Worm (Caenorhabditis elegans) whole organism, L2 larva: Measurements from ENCODE around the gene ttr-32.

Source experiments
- C34F6.9 ChIP-seq: fragments of 150-350 bp; optimal IDR thresholded peaks from 2 replicates; lab custom pipeline; 2014; ENCODE audit warnings: missing biosample characterization, missing genetic modification characterization
- F13H6.1 ChIP-seq: sonication (generic microtip); optimal IDR thresholded peaks from 2 replicates; lab custom pipeline; 2016; ENCODE audit warnings: missing genetic modification characterization, missing compliant biosample characterization
- Y55F3AM.14 ChIP-seq: fragments of 200-800 bp; sonication (Bioruptor generic); optimal IDR thresholded peaks from 2 replicates; lab custom pipeline; 2018; ENCODE audit warnings: mild to moderate bottlenecking, missing genetic modification characterization, missing compliant biosample characterization
- aly-2 ChIP-seq: fragments of 150-350 bp; optimal IDR thresholded peaks from 2 replicates; lab custom pipeline; 2014; ENCODE audit warnings: missing biosample characterization, missing genetic modification characterization
- blmp-1 ChIP-seq: sonication (generic microtip); optimal IDR thresholded peaks from 2 replicates; lab custom pipeline; 2017; ENCODE audit warnings: missing genetic modification characterization, mild to moderate bottlenecking, missing compliant biosample characterization, antibody characterized with exemption, moderate library complexity; ENCODE audit not compliant: insufficient read depth
- ceh-16 ChIP-seq: fragments of 150-350 bp; optimal IDR thresholded peaks from 2 replicates; lab custom pipeline; 2014; ENCODE audit warnings: missing biosample characterization, missing genetic modification characterization
- crh-2 ChIP-seq: sonication (generic microtip); optimal IDR thresholded peaks from 2 replicates; lab custom pipeline; 2017; ENCODE audit warnings: missing biosample characterization, missing genetic modification characterization
- egl-27 ChIP-seq: sonication (generic microtip); optimal IDR thresholded peaks from 3 replicates; lab custom pipeline; 2017; ENCODE audit warnings: missing biosample characterization, missing genetic modification reagents, missing genetic modification characterization
- elt-1 ChIP-seq: fragments of 150-350 bp; optimal IDR thresholded peaks from 2 replicates; lab custom pipeline; 2014; ENCODE audit warnings: missing biosample characterization, missing genetic modification characterization
- fos-1 ChIP-seq: fragments of 150-350 bp; optimal IDR thresholded peaks from 2 replicates; lab custom pipeline; 2014; ENCODE audit warnings: missing biosample characterization, missing genetic modification characterization
- lin-11 ChIP-seq: fragments of 150-350 bp; sonication (generic microtip); optimal IDR thresholded peaks from 2 replicates; lab custom pipeline; 2014; ENCODE audit warnings: missing biosample characterization, missing genetic modification characterization, inconsistent platforms, mixed read lengths
- lin-13 ChIP-seq: fragments of 150-350 bp; optimal IDR thresholded peaks from 2 replicates; lab custom pipeline; 2014; ENCODE audit warnings: missing biosample characterization, missing genetic modification reagents, missing genetic modification characterization
- lin-39 ChIP-seq: fragments of 150-350 bp; optimal IDR thresholded peaks from 2 replicates; lab custom pipeline; 2014; ENCODE audit warnings: missing biosample characterization, missing genetic modification reagents, missing genetic modification characterization
- lsy-2 ChIP-seq, 2 experiments: fragments of 150-350 bp in 1 of 2; sonication (generic microtip) in 1 of 2; optimal IDR thresholded peaks; 2 replicates each; lab custom pipeline; 2014 to 2017; ENCODE audit warnings: missing biosample characterization in 2 of 2, missing genetic modification characterization in 2 of 2
- mab-5 ChIP-seq: fragments of 150-350 bp; optimal IDR thresholded peaks from 2 replicates; lab custom pipeline; 2014; ENCODE audit warnings: missing biosample characterization, missing genetic modification characterization
- mbf-1 ChIP-seq: sonication (generic microtip); optimal IDR thresholded peaks from 2 replicates; lab custom pipeline; 2017; ENCODE audit warnings: missing biosample characterization, missing genetic modification characterization
- mdl-1 ChIP-seq, 2 experiments: fragments of 150-350 bp in 1 of 2; sonication (generic microtip) in 1 of 2; optimal IDR thresholded peaks; 2 replicates each; lab custom pipeline; 2017; ENCODE audit warnings: missing biosample characterization in 2 of 2, missing genetic modification characterization in 2 of 2
- nhr-10 ChIP-seq: sonication (generic microtip); optimal IDR thresholded peaks from 2 replicates; lab custom pipeline; 2017; ENCODE audit warnings: missing biosample characterization, missing genetic modification characterization
- nhr-11 ChIP-seq: fragments of 150-350 bp; optimal IDR thresholded peaks from 2 replicates; lab custom pipeline; 2014; ENCODE audit warnings: missing biosample characterization, missing genetic modification characterization
- nhr-12 ChIP-seq: fragments of 150-350 bp; optimal IDR thresholded peaks from 2 replicates; lab custom pipeline; 2014; ENCODE audit warnings: missing biosample characterization, missing genetic modification characterization
- nhr-129 ChIP-seq: fragments of 150-350 bp; optimal IDR thresholded peaks from 2 replicates; lab custom pipeline; 2014; ENCODE audit warnings: missing biosample characterization, missing genetic modification characterization
- nhr-21 ChIP-seq: fragments of 150-350 bp; optimal IDR thresholded peaks from 2 replicates; lab custom pipeline; 2014; ENCODE audit warnings: missing biosample characterization, missing genetic modification characterization
- nhr-25 ChIP-seq: fragments of 150-350 bp; sonication (generic microtip); optimal IDR thresholded peaks from 3 replicates; lab custom pipeline; 2014; ENCODE audit warnings: missing biosample characterization, missing genetic modification characterization
- nhr-77 ChIP-seq: fragments of 150-350 bp; optimal IDR thresholded peaks from 2 replicates; lab custom pipeline; 2014; ENCODE audit warnings: missing biosample characterization, missing genetic modification characterization
- sem-4 ChIP-seq: fragments of 150-350 bp; optimal IDR thresholded peaks from 2 replicates; lab custom pipeline; 2014; ENCODE audit warnings: missing biosample characterization, missing genetic modification reagents, missing genetic modification characterization
- sma-9 ChIP-seq, 2 experiments: fragments of 150-350 bp in 1 of 2; sonication (generic microtip) in 1 of 2; optimal IDR thresholded peaks; 2 replicates each; lab custom pipeline; 2014 to 2016; ENCODE audit warnings: missing genetic modification characterization in 2 of 2, mild to moderate bottlenecking in 1 of 2, missing biosample characterization in 1 of 2, missing compliant biosample characterization in 1 of 2, missing genetic modification reagents in 1 of 2, moderate library complexity in 1 of 2
- unc-55 ChIP-seq: fragments of 150-350 bp; sonication (generic microtip); optimal IDR thresholded peaks from 3 replicates; lab custom pipeline; 2014; ENCODE audit warnings: missing biosample characterization, missing genetic modification reagents, missing genetic modification characterization
- unc-62 ChIP-seq: fragments of 150-350 bp; optimal IDR thresholded peaks from 2 replicates; lab custom pipeline; 2014; ENCODE audit warnings: missing biosample characterization, missing genetic modification reagents, missing genetic modification characterization
- ztf-4 ChIP-seq: fragments of 150-350 bp; optimal IDR thresholded peaks from 2 replicates; lab custom pipeline; 2014; ENCODE audit warnings: missing biosample characterization, missing genetic modification characterization

ttr-32 gene

DNA sequence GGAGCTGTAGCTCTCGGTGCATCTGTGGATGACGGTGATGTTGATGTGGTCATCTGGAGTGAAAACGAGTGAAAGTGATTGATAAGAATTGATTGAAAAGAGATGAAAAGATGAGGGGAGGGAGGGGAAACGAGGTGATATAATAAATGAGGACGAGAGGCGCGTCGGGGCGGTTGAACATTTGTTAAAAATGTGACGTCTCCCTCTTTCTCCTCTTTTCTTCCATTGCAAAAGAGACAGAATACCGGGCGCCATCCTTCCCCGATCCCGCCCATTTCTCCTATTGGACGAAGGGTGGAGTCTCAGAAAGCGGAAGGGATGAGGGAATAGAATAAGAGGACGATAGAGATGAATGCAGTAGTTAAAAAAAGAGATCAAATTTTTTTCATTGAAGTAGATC is 31.6 kb upstream of the ttr-32 start:
- TF ChIP-seq lsy-2 (tag; optimal IDR thresholded peaks at IDR 0.05; lab: Kevin White, UChicago) (peak; percentile 46 to 82), C34F6.9 (tag; lab: Kevin White, UChicago) (peak; percentile 22), blmp-1 (tag; lab: Kevin White, UChicago) (peak; percentile 81), crh-2 (tag; lab: Kevin White, UChicago) (peak; percentile 33), mdl-1 (tag; optimal IDR thresholded peaks at IDR 0.05; lab: Kevin White, UChicago) (peak in 1 of 2 experiments; percentile 4), lin-13 (peak; percentile 63), lin-11 (tag; lab: Kevin White, UChicago) (no peak), nhr-129 (tag; lab: Kevin White, UChicago) (peak; percentile 59), unc-62 (GFP tag; lab: Kevin White, UChicago) (peak; percentile 64), unc-55 (peak; percentile 61), mab-5 (tag; lab: Kevin White, UChicago) (peak; percentile 95), nhr-25 (tag; lab: Kevin White, UChicago) (peak; percentile 25), F13H6.1 (tag; lab: Kevin White, UChicago) (peak; percentile 9), ztf-4 (tag; lab: Kevin White, UChicago) (no peak), elt-1 (no peak), fos-1 (no peak), ceh-16 (peak; percentile 34)

DNA sequence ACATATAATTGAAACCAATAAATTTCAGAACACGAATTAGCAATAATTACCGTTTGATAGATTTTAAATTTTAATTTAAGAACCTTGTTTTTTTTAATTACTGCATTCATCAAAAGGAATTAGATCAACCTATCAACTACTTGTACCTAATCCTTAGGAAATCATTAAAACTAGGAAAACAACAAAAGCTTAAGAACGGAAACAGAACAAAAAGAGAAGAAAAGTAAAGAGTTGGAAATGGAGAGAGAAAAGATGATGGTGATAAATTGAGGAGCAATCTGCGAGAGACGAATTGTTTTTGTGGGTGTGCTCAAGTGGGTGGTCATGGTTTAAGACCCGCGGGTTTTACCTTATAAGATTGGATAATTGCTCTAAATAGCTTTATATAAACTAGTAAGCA is 30.9 kb upstream of the ttr-32 start:
- no peak for TF ChIP-seq lin-13
- no peak for TF ChIP-seq blmp-1 (tag; lab: Kevin White, UChicago)
- peak; percentile 54 for TF ChIP-seq mab-5 (tag; lab: Kevin White, UChicago)
- peak; percentile 55 for TF ChIP-seq unc-55

DNA sequence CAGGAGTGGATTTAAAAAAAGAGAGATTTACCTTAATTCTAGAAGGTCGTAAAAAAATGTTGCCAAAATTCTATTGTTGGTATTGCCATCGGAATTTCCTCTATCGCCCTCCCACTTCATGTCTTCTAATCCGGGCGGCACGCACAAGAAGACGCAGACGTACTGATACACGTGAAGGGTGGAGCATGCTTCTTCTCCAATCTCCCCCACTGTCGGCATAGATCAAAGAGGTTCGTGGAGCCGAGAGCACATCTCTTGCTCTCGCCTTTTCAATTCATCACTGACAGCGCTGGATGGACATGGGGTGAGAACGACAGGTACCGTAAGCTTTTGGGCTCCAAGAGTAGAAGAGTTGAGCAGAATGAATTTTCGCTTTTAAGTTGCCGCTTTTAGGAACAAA is 29.7 kb upstream of the ttr-32 start, which contains the start of gene lin-39:
TSS of gene lin-39 (minus strand) at position 74 of the 400 bp plus-strand sequence.
- TF ChIP-seq nhr-10 (tag; lab: Kevin White, UChicago) = no peak
- TF ChIP-seq lin-13 = no peak
- TF ChIP-seq mdl-1 (tag; optimal IDR thresholded peaks at IDR 0.05; lab: Kevin White, UChicago) = peak in 1 of 2 experiments; percentile 56
- no peak for TF ChIP-seq sem-4 (tag; lab: Kevin White, UChicago)
- TF ChIP-seq lsy-2 (tag; optimal IDR thresholded peaks at IDR 0.05; lab: Kevin White, UChicago) = peak in 1 of 2 experiments; percentile 38
- peak; percentile 35 for TF ChIP-seq unc-55
- TF ChIP-seq mab-5 (tag; lab: Kevin White, UChicago) = peak; percentile 36
- peak; percentile 5 for TF ChIP-seq nhr-129 (tag; lab: Kevin White, UChicago)
- no peak for TF ChIP-seq lin-39 (tag; lab: Kevin White, UChicago)
- TF ChIP-seq elt-1 = no peak
- TF ChIP-seq nhr-21 = no peak
- TF ChIP-seq, all 48 proteins: peak for 5

ce11 chrIII:7542037-7542436 is 24.2 kb upstream of the ttr-32 start:
- TF ChIP-seq unc-62 (GFP tag; lab: Kevin White, UChicago) = no peak
- no peak for TF ChIP-seq mab-5 (tag; lab: Kevin White, UChicago)
- TF ChIP-seq nhr-12 = no peak
- TF ChIP-seq nhr-21 = no peak
- no peak for TF ChIP-seq ztf-4 (tag; lab: Kevin White, UChicago)
- no peak for TF ChIP-seq nhr-77 (tag; lab: Kevin White, UChicago)
- no peak for TF ChIP-seq egl-27 (tag; lab: Kevin White, UChicago)
- no peak for TF ChIP-seq Y55F3AM.14
- no peak for TF ChIP-seq sma-9 (GFP tag; optimal IDR thresholded peaks at IDR 0.05; lab: Kevin White, UChicago)
- TF ChIP-seq sma-9 (tag; optimal IDR thresholded peaks at IDR 0.05; lab: Kevin White, UChicago) = no peak

- TF ChIP-seq lsy-2 (tag; optimal IDR thresholded peaks at IDR 0.05; lab: Kevin White, UChicago) = peak in 1 of 2 experiments; percentile 52
- no peak for TF ChIP-seq mbf-1 (tag; lab: Kevin White, UChicago)
- TF ChIP-seq lin-13 = no peak
- TF ChIP-seq nhr-11 (tag; lab: Kevin White, UChicago) = no peak
- TF ChIP-seq unc-62 (GFP tag; lab: Kevin White, UChicago) = no peak
- TF ChIP-seq nhr-12 = no peak
- TF ChIP-seq unc-55 = peak; percentile 62
- peak; percentile 19 for TF ChIP-seq crh-2 (tag; lab: Kevin White, UChicago)
- peak; percentile 51 for TF ChIP-seq C34F6.9 (tag; lab: Kevin White, UChicago)
- no peak for TF ChIP-seq elt-1
- no peak for TF ChIP-seq Y55F3AM.14
- peak; percentile 22 for TF ChIP-seq nhr-129 (tag; lab: Kevin White, UChicago)
- peak; percentile 4 for TF ChIP-seq blmp-1 (tag; lab: Kevin White, UChicago)
- no peak for TF ChIP-seq aly-2 (tag; lab: Kevin White, UChicago)
- TF ChIP-seq mab-5 (tag; lab: Kevin White, UChicago) = peak; percentile 87
Measured at ce11 chrIII:7544211-7544610, 22.0 kb upstream of the ttr-32 start.
